Fruit fly (Drosophila melanogaster): ENCODE results near the gene Timp.

Gene Timp

dm6 chr3R:10170356-10170876, 42.4 kb downstream of the Timp start, which contains the start of gene Best1 (continued):
- TF ChIP-seq CG8478 (optimal IDR thresholded peaks at IDR 0.05) (no peak), CG2129 (GFP tag; IDR thresholded peaks at IDR 0.05; ENCODE audit: partially characterized antibody) (no peak), gsb-n (tag; optimal IDR thresholded peaks at IDR 0.05) (peak; percentile 91), fd96Cb (tag; optimal IDR thresholded peaks at IDR 0.05) (peak; percentile 91), wdn (GFP tag; IDR thresholded peaks at IDR 0.05) (peak; percentile 86), CG2889 (GFP tag; IDR thresholded peaks at IDR 0.05) (peak; percentile 79), grn (GFP tag; optimal IDR thresholded peaks at IDR 0.05) (peak; percentile 65), gcm (GFP tag; optimal IDR thresholded peaks at IDR 0.05) (peak; percentile 92), CG4730 (GFP tag; IDR thresholded peaks at IDR 0.05) (peak; percentile 87), fd64A (GFP tag; optimal IDR thresholded peaks at IDR 0.05) (peak; percentile 59), Stat92E (GFP tag; optimal IDR thresholded peaks at IDR 0.05) (peak in 1 of 3 experiments; percentile 85), Jarid2 (GFP tag; optimal IDR thresholded peaks at IDR 0.05) (peak; percentile 98), sens-2 (GFP tag; IDR thresholded peaks at IDR 0.05) (peak; percentile 77), z (GFP tag; IDR thresholded peaks at IDR 0.05) (peak; percentile 85), Tbp (GFP tag; optimal IDR thresholded peaks at IDR 0.05) (no peak), Sox100B (GFP tag; optimal IDR thresholded peaks at IDR 0.05) (peak; percentile 87), Camta (GFP tag; optimal IDR thresholded peaks at IDR 0.05) (peak; percentile 29), CG5180 (GFP tag; optimal IDR thresholded peaks at IDR 0.05) (peak; percentile 65), CG18476 (GFP tag; optimal IDR thresholded peaks at IDR 0.05) (peak; percentile 62), CG4424 (GFP tag; optimal IDR thresholded peaks at IDR 0.05) (peak; percentile 86), usp (GFP tag; optimal IDR thresholded peaks at IDR 0.05) (no peak), wek (GFP tag; optimal IDR thresholded peaks at IDR 0.05) (peak; percentile 62), BEAF-32 (GFP tag; optimal IDR thresholded peaks at IDR 0.05) (no peak), ase (GFP tag; IDR thresholded peaks at IDR 0.05) (peak; percentile 81), CG11723 (GFP tag; optimal IDR thresholded peaks at IDR 0.05) (peak; percentile 90), CG17612 (GFP tag; IDR thresholded peaks at IDR 0.05) (peak; percentile 83), Myb (GFP tag; optimal IDR thresholded peaks at IDR 0.05) (peak; percentile 17), NC2α (GFP tag; optimal IDR thresholded peaks at IDR 0.05) (no peak), CG5953 (GFP tag; IDR thresholded peaks at IDR 0.05) (peak; percentile 86), nmo (GFP tag; optimal IDR thresholded peaks at IDR 0.05) (peak; percentile 91), CG34376 (GFP tag; optimal IDR thresholded peaks at IDR 0.05) (peak; percentile 94), hkb (optimal IDR thresholded peaks at IDR 0.05) (no peak), hkb (GFP tag; IDR thresholded peaks at IDR 0.05) (peak; percentile 93), tio (GFP tag; optimal IDR thresholded peaks at IDR 0.05) (peak; percentile 62), CG13424 (tag; optimal IDR thresholded peaks at IDR 0.05) (peak; percentile 90), Oli (tag; optimal IDR thresholded peaks at IDR 0.05) (peak; percentile 90), CG14667 (GFP tag; IDR thresholded peaks at IDR 0.05) (peak; percentile 89), kay (GFP tag; optimal IDR thresholded peaks at IDR 0.05) (peak; percentile 61), stwl (tag; optimal IDR thresholded peaks at IDR 0.05) (peak; percentile 41), Hr51 (GFP tag; optimal IDR thresholded peaks at IDR 0.05) (peak; percentile 80 to 93), CG8290 (GFP tag; optimal IDR thresholded peaks at IDR 0.05) (peak; percentile 18), CG8290 (tag; optimal IDR thresholded peaks at IDR 0.05) (peak; percentile 30 to 87), scrt (GFP tag; optimal IDR thresholded peaks at IDR 0.05) (peak; percentile 87), CG17568 (GFP tag; optimal IDR thresholded peaks at IDR 0.05) (peak; percentile 88), CG4820 (GFP tag; optimal IDR thresholded peaks at IDR 0.05) (peak; percentile 79), kah (GFP tag; optimal IDR thresholded peaks at IDR 0.05) (peak; percentile 78), nerfin-2 (GFP tag; IDR thresholded peaks at IDR 0.05; ENCODE audit: partially characterized antibody) (peak; percentile 54), amos (GFP tag; IDR thresholded peaks at IDR 0.05; ENCODE audit: partially characterized antibody) (peak; percentile 84), C15 (GFP tag; IDR thresholded peaks at IDR 0.05) (peak; percentile 75; the same call in 2 of the 3 replicates), Antp (GFP tag; optimal IDR thresholded peaks at IDR 0.05) (peak; percentile 74), CG11456 (GFP tag; IDR thresholded peaks at IDR 0.05) (peak; percentile 94)
